Worm (Caenorhabditis elegans): ENCODE measurements around the gene srlf-34.
A peak's percentile ranks its signal among the peaks of the same experiment; 100 is the strongest.

- TF ChIP-seq ceh-82 (tag; optimal IDR thresholded peaks at IDR 0.05) (no peak), lsy-2 (tag; optimal IDR thresholded peaks at IDR 0.05) (peak in 1 of 2 experiments; percentile 1), pqm-1 (tag; optimal IDR thresholded peaks at IDR 0.05) (no peak), zag-1 (tag; optimal IDR thresholded peaks at IDR 0.05) (no peak), efl-3 (GFP tag; optimal IDR thresholded peaks at IDR 0.05) (no peak), ztf-11 (tag; optimal IDR thresholded peaks at IDR 0.05) (no peak), ama-1 (optimal IDR thresholded peaks at IDR 0.05) (no peak), lir-3 (tag; optimal IDR thresholded peaks at IDR 0.05; ENCODE audit: poor library complexity) (no peak), snpc-4 (tag; optimal IDR thresholded peaks at IDR 0.05) (no peak), ets-5 (GFP tag; IDR thresholded peaks at IDR 0.05) (no peak), fos-1 (tag; optimal IDR thresholded peaks at IDR 0.05) (no peak), nhr-11 (tag; optimal IDR thresholded peaks at IDR 0.05) (no peak), unc-62 (GFP tag; optimal IDR thresholded peaks at IDR 0.05) (no peak), unc-98 (GFP tag; IDR thresholded peaks at IDR 0.05) (no peak)
Observed at ce11 chrII:10288926-10289325, 23.2 kb upstream of the srlf-34 start.

Data from whole organism, L1 larva.